Fruit fly (Drosophila melanogaster) whole organism, adult: ENCODE measurements around the gene Svip.

ENCODE experiments used
- CG12768 ChIP-seq: fragments of 200-800 bp; sonication (Bioruptor generic); optimal IDR thresholded peaks from 2 replicates; lab custom pipeline; 2017; ENCODE audit warnings: missing biosample characterization, missing genetic modification characterization, mild to moderate bottlenecking, moderate library complexity, missing genetic modification reagents
- CG7045 ChIP-seq: fragments of 200-800 bp; sonication (Bioruptor generic); optimal IDR thresholded peaks from 2 replicates; lab custom pipeline; 2017; ENCODE audit warnings: missing biosample characterization, mild to moderate bottlenecking, missing genetic modification characterization
- toe ChIP-seq: fragments of 200-800 bp; sonication (Bioruptor generic); optimal IDR thresholded peaks from 2 replicates; lab custom pipeline; 2016; ENCODE audit warnings: missing biosample characterization, missing genetic modification characterization

dm6 chr3L:9335711-9336110 is 23.1 kb upstream of the Svip start:
- TF ChIP-seq CG12768 (peak; percentile 90), CG7045 (GFP tag; lab: Kevin White, UChicago) (peak; percentile 32), toe (GFP tag; lab: Kevin White, UChicago) (no peak)
